Fruit fly (Drosophila melanogaster) whole organism, embryonic: ENCODE results near the gene CG44044.

Experiments
- Antp ChIP-seq: fragments of 200-800 bp; sonication (Bioruptor generic); optimal IDR thresholded peaks from 3 replicates; lab custom pipeline; 2016; ENCODE audit warnings: missing biosample characterization, missing genetic modification characterization
- Blimp-1 ChIP-seq: fragments of 200-800 bp; sonication (Bioruptor generic); optimal IDR thresholded peaks from 3 replicates; lab custom pipeline; 2018; ENCODE audit warnings: missing biosample characterization, missing genetic modification characterization, mild to moderate bottlenecking, moderate library complexity, missing genetic modification reagents
- C15 ChIP-seq: fragments of 200-800 bp; sonication (Bioruptor generic); IDR thresholded peaks from 3 replicates; pipeline ENCODE4 v1.3.6; 2022; ENCODE audit warnings: missing biosample characterization, missing genetic modification characterization
- CG10366 ChIP-seq: fragments of 200-800 bp; sonication (Bioruptor generic); IDR thresholded peaks from 2 replicates; pipeline ENCODE4 v1.3.6; 2022; ENCODE audit warnings: missing biosample characterization, missing genetic modification characterization
- CG10543 ChIP-seq: fragments of 200-800 bp; sonication (Bioruptor generic); optimal IDR thresholded peaks from 3 replicates; lab custom pipeline; 2017; ENCODE audit warnings: missing biosample characterization, mild to moderate bottlenecking, missing genetic modification characterization, moderate library complexity
- CG14050 ChIP-seq: fragments of 200-800 bp; sonication (Bioruptor generic); IDR thresholded peaks from 3 replicates; pipeline ENCODE4 v1.3.6; 2022; ENCODE audit warnings: missing biosample characterization, missing genetic modification characterization
- CG14710 ChIP-seq: fragments of 200-800 bp; sonication (Bioruptor generic); optimal IDR thresholded peaks from 3 replicates; lab custom pipeline; 2019; ENCODE audit warnings: missing biosample characterization, mild to moderate bottlenecking, missing genetic modification characterization, moderate library complexity
- CG17912 ChIP-seq: fragments of 200-800 bp; sonication (Bioruptor generic); optimal IDR thresholded peaks from 2 replicates; lab custom pipeline; 2018; ENCODE audit warnings: missing biosample characterization, mild to moderate bottlenecking, missing genetic modification characterization
- CG2199 ChIP-seq: fragments of 200-800 bp; sonication (Bioruptor generic); IDR thresholded peaks from 3 replicates; pipeline ENCODE4 v1.3.6; 2022; ENCODE audit warnings: missing biosample characterization, missing genetic modification characterization
- CG2889 ChIP-seq: fragments of 200-800 bp; sonication (Bioruptor generic); IDR thresholded peaks from 3 replicates; pipeline ENCODE4 v1.3.6; 2022; ENCODE audit warnings: missing biosample characterization, missing genetic modification characterization
- CG3163 ChIP-seq: fragments of 200-800 bp; sonication (Bioruptor generic); optimal IDR thresholded peaks from 3 replicates; lab custom pipeline; 2016; ENCODE audit warnings: missing biosample characterization, missing genetic modification characterization
- CG32772 ChIP-seq: fragments of 200-800 bp; sonication (Bioruptor generic); IDR thresholded peaks from 2 replicates; pipeline ENCODE4 v1.3.6; 2022; ENCODE audit warnings: missing biosample characterization, missing genetic modification characterization
- CG4820 ChIP-seq: fragments of 200-800 bp; sonication (Bioruptor generic); optimal IDR thresholded peaks from 3 replicates; lab custom pipeline; 2016; ENCODE audit warnings: missing biosample characterization, missing genetic modification characterization
- CG5953 ChIP-seq: fragments of 200-800 bp; sonication (Bioruptor generic); IDR thresholded peaks from 2 replicates; pipeline ENCODE4 v1.3.6; 2022; ENCODE audit warnings: missing biosample characterization, missing genetic modification characterization
- CG6254 ChIP-seq: fragments of 200-800 bp; sonication (Bioruptor generic); optimal IDR thresholded peaks from 3 replicates; lab custom pipeline; 2017; ENCODE audit warnings: mild to moderate bottlenecking, missing biosample characterization, missing genetic modification reagents, missing genetic modification characterization
- CG6689 ChIP-seq: fragments of 200-800 bp; sonication (Bioruptor generic); IDR thresholded peaks from 2 replicates; pipeline ENCODE4 v1.3.6; 2022; ENCODE audit warnings: missing biosample characterization, missing genetic modification characterization
- CG7786 ChIP-seq: fragments of 200-800 bp; sonication (Bioruptor generic); optimal IDR thresholded peaks from 2 replicates; lab custom pipeline; 2016; ENCODE audit warnings: missing biosample characterization, missing genetic modification characterization
- CG8290 ChIP-seq, 3 experiments: fragments of 200-800 bp; sonication (Bioruptor generic); optimal IDR thresholded peaks; 2 replicates each; lab custom pipeline; 2016 to 2019; ENCODE audit warnings: missing biosample characterization in 3 of 3, missing genetic modification characterization in 3 of 3, mild to moderate bottlenecking in 2 of 3, moderate library complexity in 1 of 3
- CG8359 ChIP-seq: fragments of 200-800 bp; sonication (Bioruptor generic); optimal IDR thresholded peaks from 2 replicates; lab custom pipeline; 2017; ENCODE audit warnings: missing biosample characterization, mild to moderate bottlenecking, missing genetic modification characterization, borderline replicate concordance
- CG8765 ChIP-seq: fragments of 200-800 bp; sonication (Bioruptor generic); IDR thresholded peaks from 2 replicates; pipeline ENCODE4 v1.3.6; 2022; ENCODE audit warnings: missing biosample characterization, missing genetic modification characterization
- CG9727 ChIP-seq: fragments of 200-800 bp; sonication (Bioruptor generic); optimal IDR thresholded peaks from 3 replicates; lab custom pipeline; 2017; ENCODE audit warnings: missing biosample characterization, mild to moderate bottlenecking, missing genetic modification characterization
- D19A ChIP-seq: fragments of 200-800 bp; optimal IDR thresholded peaks from 3 replicates; lab custom pipeline; 2019; ENCODE audit warnings: missing biosample characterization, mild to moderate bottlenecking, missing genetic modification characterization, moderate library complexity
- D19B ChIP-seq: fragments of 200-800 bp; sonication (Bioruptor generic); optimal IDR thresholded peaks from 2 replicates; lab custom pipeline; 2017; ENCODE audit warnings: missing biosample characterization, mild to moderate bottlenecking, missing genetic modification characterization
- Dfd ChIP-seq, 2 experiments: fragments of >200 bp; optimal IDR thresholded peaks; 2 replicates each; lab custom pipeline; 2017; ENCODE audit warnings: missing biosample characterization in 2 of 2, missing genetic modification characterization in 2 of 2
- Drgx ChIP-seq: fragments of 200-800 bp; sonication (Bioruptor generic); IDR thresholded peaks from 2 replicates; pipeline ENCODE4 v1.3.6; 2022; ENCODE audit warnings: missing biosample characterization, missing genetic modification characterization
- H15 ChIP-seq: fragments of 200-800 bp; sonication (Bioruptor generic); IDR thresholded peaks from 3 replicates; pipeline ENCODE4 v1.3.6; 2022; ENCODE audit warnings: missing biosample characterization, missing genetic modification characterization
- HHEX ChIP-seq: fragments of 200-800 bp; sonication (Bioruptor generic); optimal IDR thresholded peaks from 3 replicates; lab custom pipeline; 2017; ENCODE audit warnings: missing biosample characterization, mild to moderate bottlenecking, missing genetic modification characterization, missing genetic modification reagents
- Hr39 ChIP-seq: fragments of >200 bp; optimal IDR thresholded peaks from 2 replicates; lab custom pipeline; 2017
- Hr78 ChIP-seq, 2 experiments: fragments of 200-800 bp in 1 of 2; fragments of >200 bp in 1 of 2; sonication (Bioruptor generic) in 1 of 2; optimal IDR thresholded peaks; 2 replicates each; lab custom pipeline; 2017 to 2019; ENCODE audit warnings: missing biosample characterization in 2 of 2, missing genetic modification characterization in 2 of 2, mild to moderate bottlenecking in 1 of 2, moderate library complexity in 1 of 2
- Mad ChIP-seq: fragments of 200-800 bp; sonication (Bioruptor generic); optimal IDR thresholded peaks from 2 replicates; lab custom pipeline; 2016; ENCODE audit warnings: missing biosample characterization, missing genetic modification characterization
- NC2α ChIP-seq: fragments of 200-800 bp; sonication (Bioruptor generic); optimal IDR thresholded peaks from 2 replicates; lab custom pipeline; 2016; ENCODE audit warnings: missing biosample characterization, missing genetic modification characterization
- Oaz ChIP-seq: fragments of 200-800 bp; sonication (Bioruptor generic); IDR thresholded peaks from 2 replicates; pipeline ENCODE4 v1.3.6; 2022; ENCODE audit warnings: missing biosample characterization, missing genetic modification characterization
- Optix ChIP-seq: fragments of 200-800 bp; sonication (Bioruptor generic); IDR thresholded peaks from 3 replicates; pipeline ENCODE4 v1.3.6; 2022; ENCODE audit warnings: missing biosample characterization, missing genetic modification characterization
- Ptx1 ChIP-seq: fragments of 200-800 bp; sonication (Bioruptor generic); IDR thresholded peaks from 2 replicates; pipeline ENCODE4 v1.3.6; 2022; ENCODE audit warnings: missing biosample characterization, missing genetic modification characterization
- Stat92E ChIP-seq, 3 experiments: fragments of >200 bp in 2 of 3; fragments of 200-800 bp in 1 of 3; sonication (Bioruptor generic) in 1 of 3; optimal IDR thresholded peaks; 2 replicates each; lab custom pipeline; 2017 to 2019; ENCODE audit warnings: missing biosample characterization in 3 of 3, missing genetic modification characterization in 3 of 3, mild to moderate bottlenecking in 1 of 3, moderate library complexity in 1 of 3
- TFAM ChIP-seq: fragments of 200-800 bp; sonication (Bioruptor generic); optimal IDR thresholded peaks from 2 replicates; lab custom pipeline; 2017; ENCODE audit warnings: missing biosample characterization, missing genetic modification characterization, inconsistent platforms
- bsh ChIP-seq, 2 experiments: fragments of 200-800 bp; sonication (Bioruptor generic); optimal IDR thresholded peaks; 2 replicates each; lab custom pipeline; 2017 to 2018; ENCODE audit warnings: mild to moderate bottlenecking in 2 of 2, missing biosample characterization in 2 of 2, missing genetic modification characterization in 2 of 2, moderate library complexity in 1 of 2
- crc ChIP-seq: fragments of 200-800 bp; sonication (Bioruptor generic); optimal IDR thresholded peaks from 2 replicates; lab custom pipeline; 2016; ENCODE audit warnings: missing biosample characterization, missing genetic modification characterization
- esg ChIP-seq: fragments of 200-800 bp; sonication (Bioruptor generic); conservative IDR thresholded peaks from 2 replicates; pipeline ENCODE4 v1.3.6; 2022; ENCODE audit warnings: missing biosample characterization, missing genetic modification characterization
- fd102C ChIP-seq: fragments of 200-800 bp; sonication (Bioruptor generic); optimal IDR thresholded peaks from 2 replicates; lab custom pipeline; 2018; ENCODE audit warnings: missing biosample characterization, mild to moderate bottlenecking, missing genetic modification characterization, moderate library complexity
- gro ChIP-seq: fragments of 200-800 bp; sonication (Bioruptor generic); optimal IDR thresholded peaks from 2 replicates; lab custom pipeline; 2016; ENCODE audit warnings: missing biosample characterization, missing genetic modification characterization
- klu ChIP-seq: fragments of 200-800 bp; sonication (Bioruptor generic); IDR thresholded peaks from 2 replicates; pipeline ENCODE4 v1.3.6; 2022; ENCODE audit warnings: missing biosample characterization, missing genetic modification characterization
- lilli ChIP-seq: fragments of 200-800 bp; sonication (Bioruptor generic); optimal IDR thresholded peaks from 3 replicates; lab custom pipeline; 2016; ENCODE audit warnings: missing biosample characterization, missing genetic modification characterization
- pfk ChIP-seq: fragments of 200-800 bp; sonication (Bioruptor generic); optimal IDR thresholded peaks from 2 replicates; lab custom pipeline; 2018; ENCODE audit warnings: missing biosample characterization, mild to moderate bottlenecking, missing genetic modification characterization, moderate library complexity
- ro ChIP-seq: fragments of 200-800 bp; sonication (Bioruptor generic); IDR thresholded peaks from 2 replicates; pipeline ENCODE4 v1.3.6; 2022; ENCODE audit warnings: missing biosample characterization, missing genetic modification characterization
- sc ChIP-seq, 3 experiments: fragments of >200 bp in 2 of 3; fragments of 200-800 bp in 1 of 3; sonication (Bioruptor generic) in 1 of 3; optimal IDR thresholded peaks; 2 replicates in 2 of 3; 3 replicates in 1 of 3; lab custom pipeline; 2017; ENCODE audit warnings: mild to moderate bottlenecking in 1 of 3, missing biosample characterization in 1 of 3, missing genetic modification characterization in 1 of 3, missing genetic modification reagents in 1 of 3
- sens ChIP-seq: fragments of 200-800 bp; sonication (Bioruptor generic); peaks from one replicate; lab custom pipeline; 2016; ENCODE audit warnings: missing biosample characterization, missing genetic modification characterization
- sim ChIP-seq: fragments of 200-800 bp; sonication (Bioruptor generic); IDR thresholded peaks from 2 replicates; pipeline ENCODE4 v1.3.6; 2022; ENCODE audit warnings: missing biosample characterization, missing genetic modification characterization
- slbo ChIP-seq: fragments of 200-800 bp; sonication (Bioruptor generic); IDR thresholded peaks from 2 replicates; pipeline ENCODE4 v1.3.6; 2022; ENCODE audit warnings: missing biosample characterization, missing genetic modification characterization
- sug ChIP-seq: fragments of 200-800 bp; optimal IDR thresholded peaks from 2 replicates; lab custom pipeline; 2019; ENCODE audit warnings: missing biosample characterization, mild to moderate bottlenecking, missing genetic modification characterization, moderate library complexity
- tx ChIP-seq: fragments of 200-800 bp; sonication (Bioruptor generic); optimal IDR thresholded peaks from 2 replicates; lab custom pipeline; 2016; ENCODE audit warnings: missing biosample characterization, missing genetic modification characterization

CG44044 gene

dm6 chr3R:16337053-16337385 is 15.4 kb downstream of the CG44044 start (continued):
- no peak for TF ChIP-seq CG2199 (GFP tag; lab: Robert Waterston, UW)
- TF ChIP-seq sim (GFP tag; lab: Robert Waterston, UW) = peak; percentile 52; the same call in 1 of the 2 replicates
- TF ChIP-seq sug (tag; lab: Kevin White, UChicago) = no peak
- TF ChIP-seq Mad = no peak
- no peak for TF ChIP-seq Hr39
- TF ChIP-seq CG10543 (GFP tag; lab: Kevin White, UChicago) = no peak
- TF ChIP-seq slbo = no peak
- peak; percentile 72 for TF ChIP-seq CG6254 (GFP tag; lab: Kevin White, UChicago)
- no peak for TF ChIP-seq Oaz
- no peak for TF ChIP-seq CG17912 (GFP tag; lab: Kevin White, UChicago)
- peak; percentile 51 for TF ChIP-seq CG7786 (GFP tag; lab: Kevin White, UChicago)
- TF ChIP-seq CG2889 (GFP tag; lab: Robert Waterston, UW) = no peak
- TF ChIP-seq CG8290 (GFP tag; optimal IDR thresholded peaks at IDR 0.05; lab: Kevin White, UChicago) = peak; percentile 68
- no peak for TF ChIP-seq CG8290 (tag; optimal IDR thresholded peaks at IDR 0.05; lab: Kevin White, UChicago)
- no peak for TF ChIP-seq crc
- TF ChIP-seq Hr78 (GFP tag; optimal IDR thresholded peaks at IDR 0.05; lab: Kevin White, UChicago) = peak in 1 of 2 experiments; percentile 56
- peak; percentile 56 to 74 for TF ChIP-seq bsh (GFP tag; optimal IDR thresholded peaks at IDR 0.05; lab: Kevin White, UChicago)
- no peak for TF ChIP-seq NC2α (GFP tag; lab: Kevin White, UChicago)
- TF ChIP-seq TFAM (GFP tag; lab: Kevin White, UChicago) = peak; percentile 4
- peak; percentile 20 for TF ChIP-seq HHEX
- TF ChIP-seq sc (optimal IDR thresholded peaks at IDR 0.05; lab: Kevin White, UChicago) = no peak
- no peak for TF ChIP-seq sc (GFP tag; optimal IDR thresholded peaks at IDR 0.05; lab: Kevin White, UChicago)
- peak; percentile 56 for TF ChIP-seq lilli
- peak; percentile 97 for TF ChIP-seq sens (GFP tag; lab: Kevin White, UChicago)
- 0 out of 2 replicates have a peak, but pooled peaks have one; percentile 26 for TF ChIP-seq CG32772 (GFP tag; lab: Robert Waterston, UW)
- TF ChIP-seq Stat92E (GFP tag; optimal IDR thresholded peaks at IDR 0.05; lab: Kevin White, UChicago) = peak in 1 of 3 experiments; percentile 25
- TF ChIP-seq Antp (GFP tag; lab: Kevin White, UChicago) = peak; percentile 48
- TF ChIP-seq CG6689 = peak; percentile 61
- TF ChIP-seq pfk (GFP tag; lab: Kevin White, UChicago) = no peak
- TF ChIP-seq CG8765 (GFP tag; lab: Robert Waterston, UW) = peak; percentile 79
- peak; percentile 62 for TF ChIP-seq Blimp-1 (GFP tag; lab: Kevin White, UChicago)
- peak; percentile 75 for TF ChIP-seq fd102C
- no peak for TF ChIP-seq D19A
- no peak; the same call in 2 of the 3 replicates for TF ChIP-seq Optix (GFP tag; lab: Robert Waterston, UW)
- no peak for TF ChIP-seq Dfd (GFP tag; optimal IDR thresholded peaks at IDR 0.05; lab: Kevin White, UChicago)
- peak; percentile 61 for TF ChIP-seq CG4820 (GFP tag; lab: Kevin White, UChicago)
- peak; percentile 51; the same call in 1 of the 2 replicates for TF ChIP-seq Drgx
- peak; percentile 76 for TF ChIP-seq CG14710 (tag; lab: Kevin White, UChicago)
- no peak for TF ChIP-seq klu (GFP tag; lab: Robert Waterston, UW)
- peak; percentile 35 for TF ChIP-seq tx (GFP tag; lab: Kevin White, UChicago)
- TF ChIP-seq CG14050 (GFP tag; lab: Robert Waterston, UW) = no peak
- TF ChIP-seq CG9727 (GFP tag; lab: Kevin White, UChicago) = peak; percentile 84
- TF ChIP-seq ro (GFP tag; lab: Robert Waterston, UW) = no peak
- TF ChIP-seq CG5953 (GFP tag; lab: Robert Waterston, UW) = no peak
- TF ChIP-seq H15 (GFP tag; lab: Robert Waterston, UW) = peak; percentile 39; the same call in 1 of the 3 replicates
- TF ChIP-seq D19B (GFP tag; lab: Kevin White, UChicago) = no peak
- TF ChIP-seq Ptx1 = peak; percentile 27; the same call in 1 of the 2 replicates
- peak; percentile 45 for TF ChIP-seq esg (GFP tag; lab: Robert Waterston, UW)
- peak; percentile 50 for TF ChIP-seq CG10366 (GFP tag; lab: Robert Waterston, UW)
- no peak for TF ChIP-seq C15
- TF ChIP-seq CG3163 = no peak
- TF ChIP-seq CG8359 (GFP tag; lab: Kevin White, UChicago) = peak; percentile 63
- no peak for TF ChIP-seq gro (GFP tag; lab: Kevin White, UChicago)
